Fruit fly (Drosophila melanogaster) whole organism, embryonic: ENCODE data around the gene GILT3.
A peak's percentile ranks its signal among the peaks of the same experiment; 100 is the strongest.

ENCODE experiments used
- Atf3 ChIP-seq: fragments of 200-800 bp; sonication (Bioruptor generic); optimal IDR thresholded peaks from 3 replicates; lab custom pipeline; 2016; ENCODE audit warnings: missing biosample characterization, missing genetic modification characterization
- CG10267 ChIP-seq: fragments of 200-800 bp; sonication (Bioruptor generic); optimal IDR thresholded peaks from 2 replicates; lab custom pipeline; 2018; ENCODE audit warnings: missing biosample characterization, mild to moderate bottlenecking, missing genetic modification characterization, moderate library complexity
- CG10274 ChIP-seq: fragments of 200-800 bp; sonication (Bioruptor generic); optimal IDR thresholded peaks from 3 replicates; lab custom pipeline; 2017; ENCODE audit warnings: missing biosample characterization, mild to moderate bottlenecking, missing genetic modification characterization
- CG10462 ChIP-seq: fragments of 200-800 bp; sonication (Bioruptor generic); optimal IDR thresholded peaks from 2 replicates; lab custom pipeline; 2016; ENCODE audit warnings: missing biosample characterization, missing genetic modification characterization
- CG11085 ChIP-seq: fragments of 200-800 bp; sonication (Bioruptor generic); IDR thresholded peaks from 2 replicates; pipeline ENCODE4 v1.3.6; 2022; ENCODE audit warnings: missing biosample characterization, missing genetic modification characterization
- CG11504 ChIP-seq: fragments of 200-800 bp; sonication (Bioruptor generic); optimal IDR thresholded peaks from 3 replicates; lab custom pipeline; 2019; ENCODE audit warnings: missing biosample characterization, mild to moderate bottlenecking, missing genetic modification characterization, moderate library complexity
- CG11560 ChIP-seq: fragments of 200-800 bp; sonication (Bioruptor generic); IDR thresholded peaks from 3 replicates; pipeline ENCODE4 v1.3.6; 2022; ENCODE audit warnings: missing biosample characterization, missing genetic modification characterization
- CG11723 ChIP-seq: fragments of 200-800 bp; sonication (Bioruptor generic); optimal IDR thresholded peaks from 2 replicates; lab custom pipeline; 2017; ENCODE audit warnings: missing biosample characterization, mild to moderate bottlenecking, missing genetic modification characterization
- CG12104 ChIP-seq: fragments of 200-800 bp; sonication (Bioruptor generic); optimal IDR thresholded peaks from 3 replicates; lab custom pipeline; 2016; ENCODE audit warnings: missing biosample characterization, missing genetic modification characterization
- CG12155 ChIP-seq: fragments of 200-800 bp; sonication (Bioruptor generic); optimal IDR thresholded peaks from 3 replicates; lab custom pipeline; 2016; ENCODE audit warnings: missing biosample characterization, missing genetic modification characterization
- CG13775 ChIP-seq: fragments of 200-800 bp; sonication (Bioruptor generic); optimal IDR thresholded peaks from 3 replicates; lab custom pipeline; 2017; ENCODE audit warnings: missing biosample characterization, mild to moderate bottlenecking, missing genetic modification characterization
- CG15514 ChIP-seq: fragments of 200-800 bp; sonication (Bioruptor generic); optimal IDR thresholded peaks from 3 replicates; lab custom pipeline; 2017; ENCODE audit warnings: missing biosample characterization, missing genetic modification characterization, mild to moderate bottlenecking, moderate library complexity, missing genetic modification reagents
- CG15696 ChIP-seq: fragments of 200-800 bp; sonication (Bioruptor generic); optimal IDR thresholded peaks from 2 replicates; lab custom pipeline; 2019; ENCODE audit warnings: missing biosample characterization, mild to moderate bottlenecking, missing genetic modification characterization, moderate library complexity
- CG1603 ChIP-seq: fragments of 200-800 bp; sonication (Bioruptor generic); optimal IDR thresholded peaks from 2 replicates; lab custom pipeline; 2019; ENCODE audit warnings: missing biosample characterization, mild to moderate bottlenecking, missing genetic modification characterization, moderate library complexity
- CG16815 ChIP-seq: fragments of 200-800 bp; sonication (Bioruptor generic); optimal IDR thresholded peaks from 3 replicates; lab custom pipeline; 2017; ENCODE audit warnings: missing biosample characterization, mild to moderate bottlenecking, missing genetic modification characterization
- CG17568 ChIP-seq: fragments of 200-800 bp; sonication (Bioruptor generic); optimal IDR thresholded peaks from 2 replicates; lab custom pipeline; 2018; ENCODE audit warnings: missing biosample characterization, mild to moderate bottlenecking, missing genetic modification characterization, moderate library complexity
- CG30020 ChIP-seq: fragments of 200-800 bp; optimal IDR thresholded peaks from 2 replicates; lab custom pipeline; 2019; ENCODE audit warnings: missing biosample characterization, mild to moderate bottlenecking, missing genetic modification characterization, moderate library complexity
- CG31388 ChIP-seq: fragments of 200-800 bp; sonication (Bioruptor generic); optimal IDR thresholded peaks from 2 replicates; lab custom pipeline; 2016; ENCODE audit warnings: missing biosample characterization, missing genetic modification characterization
- CG33557 ChIP-seq: fragments of 200-800 bp; sonication (Bioruptor generic); optimal IDR thresholded peaks from 2 replicates; lab custom pipeline; 2019; ENCODE audit warnings: missing biosample characterization, mild to moderate bottlenecking, missing genetic modification characterization, moderate library complexity
- CG6689 ChIP-seq: fragments of 200-800 bp; sonication (Bioruptor generic); IDR thresholded peaks from 2 replicates; pipeline ENCODE4 v1.3.6; 2022; ENCODE audit warnings: missing biosample characterization, missing genetic modification characterization
- CG7745 ChIP-seq: fragments of 200-800 bp; sonication (Bioruptor generic); optimal IDR thresholded peaks from 2 replicates; lab custom pipeline; 2018; ENCODE audit warnings: missing biosample characterization, mild to moderate bottlenecking, missing genetic modification characterization, moderate library complexity
- CG8388 ChIP-seq: fragments of 200-800 bp; sonication (Bioruptor generic); optimal IDR thresholded peaks from 2 replicates; lab custom pipeline; 2019; ENCODE audit warnings: missing biosample characterization, mild to moderate bottlenecking, missing genetic modification characterization, moderate library complexity
- CG9437 ChIP-seq: fragments of 200-800 bp; sonication (Bioruptor generic); optimal IDR thresholded peaks from 2 replicates; lab custom pipeline; 2018; ENCODE audit warnings: missing biosample characterization, mild to moderate bottlenecking, missing genetic modification characterization
- Dbx ChIP-seq: fragments of 200-800 bp; sonication (Bioruptor generic); IDR thresholded peaks from 3 replicates; pipeline ENCODE4 v1.3.6; 2022; ENCODE audit warnings: missing biosample characterization, missing genetic modification characterization
- Eip74EF ChIP-seq, 2 experiments: fragments of 200-800 bp in 1 of 2; fragments of >200 bp in 1 of 2; sonication (Bioruptor generic) in 1 of 2; optimal IDR thresholded peaks; 2 replicates each; lab custom pipeline; 2017 to 2019; ENCODE audit warnings: missing biosample characterization in 2 of 2, missing genetic modification characterization in 2 of 2, mild to moderate bottlenecking in 1 of 2, moderate library complexity in 1 of 2
- Gug ChIP-seq: fragments of 200-800 bp; sonication (Bioruptor generic); IDR thresholded peaks from 4 replicates; pipeline ENCODE4 v1.3.6; 2022; ENCODE audit warnings: missing biosample characterization, missing genetic modification characterization
- HLH54F ChIP-seq: fragments of 200-800 bp; sonication (Bioruptor generic); optimal IDR thresholded peaks from 3 replicates; lab custom pipeline; 2016; ENCODE audit warnings: missing biosample characterization, missing genetic modification characterization
- Hand ChIP-seq: fragments of 200-800 bp; sonication (Bioruptor generic); optimal IDR thresholded peaks from 2 replicates; lab custom pipeline; 2017; ENCODE audit warnings: mild to moderate bottlenecking, missing biosample characterization, missing genetic modification reagents, missing genetic modification characterization
- Hmr ChIP-seq: fragments of 200-800 bp; sonication (Bioruptor generic); optimal IDR thresholded peaks from 3 replicates; lab custom pipeline; 2017; ENCODE audit warnings: mild to moderate bottlenecking, missing biosample characterization, missing genetic modification reagents, missing genetic modification characterization
- NK7.1 ChIP-seq: fragments of 200-800 bp; sonication (Bioruptor generic); optimal IDR thresholded peaks from 3 replicates; lab custom pipeline; 2016; ENCODE audit warnings: missing biosample characterization, missing genetic modification characterization
- Nf-YC ChIP-seq: fragments of 200-800 bp; optimal IDR thresholded peaks from 3 replicates; lab custom pipeline; 2019; ENCODE audit warnings: missing biosample characterization, mild to moderate bottlenecking, missing genetic modification characterization, moderate library complexity
- TFAM ChIP-seq: fragments of 200-800 bp; sonication (Bioruptor generic); optimal IDR thresholded peaks from 2 replicates; lab custom pipeline; 2017; ENCODE audit warnings: missing biosample characterization, missing genetic modification characterization, inconsistent platforms
- Usf ChIP-seq: fragments of 200-800 bp; sonication (Bioruptor generic); optimal IDR thresholded peaks from 2 replicates; lab custom pipeline; 2017; ENCODE audit warnings: missing genotype, missing biosample characterization, missing genetic modification characterization
- Xrp1 ChIP-seq: fragments of 200-800 bp; sonication (Bioruptor generic); IDR thresholded peaks from 2 replicates; pipeline ENCODE4 v1.3.6; 2022; ENCODE audit warnings: missing biosample characterization, missing genetic modification characterization
- caup ChIP-seq: fragments of 200-800 bp; sonication (Bioruptor generic); optimal IDR thresholded peaks from 3 replicates; lab custom pipeline; 2017; ENCODE audit warnings: missing biosample characterization, mild to moderate bottlenecking, missing genetic modification characterization, moderate library complexity; ENCODE audit not compliant: severe bottlenecking
- ci ChIP-seq: fragments of 200-800 bp; sonication (Bioruptor generic); IDR thresholded peaks from 3 replicates; pipeline ENCODE4 v1.3.6; 2022; ENCODE audit warnings: missing biosample characterization, missing genetic modification characterization
- dan ChIP-seq: fragments of 200-800 bp; sonication (Bioruptor generic); IDR thresholded peaks from 2 replicates; pipeline ENCODE4 v1.3.6; 2022; ENCODE audit warnings: missing biosample characterization, missing genetic modification characterization
- danr ChIP-seq: fragments of 200-800 bp; sonication (Bioruptor generic); IDR thresholded peaks from 2 replicates; pipeline ENCODE4 v1.3.6; 2022; ENCODE audit warnings: missing biosample characterization, missing genetic modification characterization
- dmrt99B ChIP-seq: fragments of 200-800 bp; sonication (Bioruptor generic); optimal IDR thresholded peaks from 2 replicates; lab custom pipeline; 2018; ENCODE audit warnings: missing biosample characterization, mild to moderate bottlenecking, missing genetic modification characterization, moderate library complexity
- inv ChIP-seq: fragments of 200-800 bp; sonication (Bioruptor generic); IDR thresholded peaks from 2 replicates; pipeline ENCODE4 v1.3.6; 2022; ENCODE audit warnings: missing biosample characterization, missing genetic modification characterization; ENCODE audit not compliant: partially characterized antibody
- kah ChIP-seq: fragments of 200-800 bp; sonication (Bioruptor generic); optimal IDR thresholded peaks from 2 replicates; lab custom pipeline; 2018; ENCODE audit warnings: missing biosample characterization, mild to moderate bottlenecking, missing genetic modification characterization
- kay ChIP-seq: fragments of 200-800 bp; sonication (Bioruptor generic); optimal IDR thresholded peaks from 2 replicates; lab custom pipeline; 2016; ENCODE audit warnings: missing biosample characterization, missing genetic modification characterization
- phol ChIP-seq: fragments of 200-800 bp; sonication (Bioruptor generic); optimal IDR thresholded peaks from 3 replicates; lab custom pipeline; 2018; ENCODE audit warnings: missing biosample characterization, mild to moderate bottlenecking, missing genetic modification characterization, moderate library complexity
- pzg ChIP-seq: fragments of 200-800 bp; sonication (Bioruptor generic); optimal IDR thresholded peaks from 3 replicates; lab custom pipeline; 2018; ENCODE audit warnings: missing biosample characterization, mild to moderate bottlenecking, missing genetic modification characterization, moderate library complexity
- scrt ChIP-seq: fragments of 200-800 bp; sonication (Bioruptor generic); optimal IDR thresholded peaks from 2 replicates; lab custom pipeline; 2018; ENCODE audit warnings: missing biosample characterization, mild to moderate bottlenecking, missing genetic modification characterization, moderate library complexity
- sens ChIP-seq: fragments of 200-800 bp; sonication (Bioruptor generic); peaks from one replicate; lab custom pipeline; 2016; ENCODE audit warnings: missing biosample characterization, missing genetic modification characterization
- sr ChIP-seq: fragments of 200-800 bp; sonication (Bioruptor generic); IDR thresholded peaks from 3 replicates; pipeline ENCODE4 v1.3.6; 2022; ENCODE audit warnings: missing biosample characterization, missing genetic modification characterization
- trh ChIP-seq: fragments of 200-800 bp; sonication (Bioruptor generic); optimal IDR thresholded peaks from 2 replicates; lab custom pipeline; 2016; ENCODE audit warnings: missing biosample characterization, missing genetic modification characterization

GILT3 gene

dm6 chr3R:23669401-23670216, 7.5 kb upstream of the GILT3 start, which contains the start of gene CG31145 (continued):
- TF ChIP-seq CG10462 (GFP tag; lab: Kevin White, UChicago): peak; percentile 99
- TF ChIP-seq CG12104 (GFP tag; lab: Kevin White, UChicago): peak; percentile 100
- TF ChIP-seq Usf: peak; percentile 99
- peak; percentile 94 for TF ChIP-seq CG11560
- peak; percentile 99 for TF ChIP-seq CG12155 (GFP tag; lab: Kevin White, UChicago)
- TF ChIP-seq sens (GFP tag; lab: Kevin White, UChicago): peak; percentile 100
- TF ChIP-seq Hmr (GFP tag; lab: Kevin White, UChicago): peak; percentile 100
- TF ChIP-seq Nf-YC (tag; lab: Kevin White, UChicago): peak; percentile 93
- peak; percentile 93 for TF ChIP-seq CG15696
- peak in 1 of 2 experiments; percentile 100 for TF ChIP-seq Eip74EF (GFP tag; optimal IDR thresholded peaks at IDR 0.05; lab: Kevin White, UChicago)
- peak; percentile 99 for TF ChIP-seq CG8388
- peak; percentile 86 for TF ChIP-seq sr (GFP tag; lab: Robert Waterston, UW)
- TF ChIP-seq dmrt99B (tag; lab: Kevin White, UChicago): peak; percentile 100
- TF ChIP-seq kah (GFP tag; lab: Kevin White, UChicago): peak; percentile 97
- TF ChIP-seq phol (tag; lab: Kevin White, UChicago): peak; percentile 99
- peak; percentile 99 for TF ChIP-seq caup
- TF ChIP-seq CG6689 (GFP tag; lab: Robert Waterston, UW): peak; percentile 99
- peak; percentile 87 for TF ChIP-seq CG33557 (GFP tag; lab: Kevin White, UChicago)
- peak; percentile 96 for TF ChIP-seq CG10267 (tag; lab: Kevin White, UChicago)
- peak; percentile 96 for TF ChIP-seq CG15514 (GFP tag; lab: Kevin White, UChicago)
- peak; percentile 99 for TF ChIP-seq Atf3 (GFP tag; lab: Kevin White, UChicago)
- TF ChIP-seq CG10274 (GFP tag; lab: Kevin White, UChicago): peak; percentile 97
- peak; percentile 99 for TF ChIP-seq NK7.1 (GFP tag; lab: Kevin White, UChicago)
- TF ChIP-seq CG9437 (GFP tag; lab: Kevin White, UChicago): peak; percentile 97
- TF ChIP-seq TFAM (GFP tag; lab: Kevin White, UChicago): peak; percentile 95
- no peak for TF ChIP-seq inv (GFP tag; lab: Robert Waterston, UW)
- peak; percentile 97 for TF ChIP-seq CG11085
- peak; percentile 99 for TF ChIP-seq danr (GFP tag; lab: Robert Waterston, UW)
- TF ChIP-seq CG17568 (GFP tag; lab: Kevin White, UChicago): peak; percentile 99
- peak; percentile 99 for TF ChIP-seq Dbx
- peak; percentile 100 for TF ChIP-seq CG11723
- TF ChIP-seq Xrp1 (GFP tag; lab: Robert Waterston, UW): peak; percentile 99
- peak; percentile 99 for TF ChIP-seq CG16815 (GFP tag; lab: Kevin White, UChicago)
- TF ChIP-seq kay (GFP tag; lab: Kevin White, UChicago): peak; percentile 99
- peak; percentile 99 for TF ChIP-seq Hand (GFP tag; lab: Kevin White, UChicago)
- TF ChIP-seq dan: peak; percentile 89
- TF ChIP-seq CG13775 (GFP tag; lab: Kevin White, UChicago): peak; percentile 100
- peak; percentile 98 for TF ChIP-seq CG31388 (GFP tag; lab: Kevin White, UChicago)
- TF ChIP-seq Gug (GFP tag; lab: Robert Waterston, UW): peak; percentile 98
- peak; percentile 37 for TF ChIP-seq CG7745 (tag; lab: Kevin White, UChicago)
- TF ChIP-seq CG11504 (tag; lab: Kevin White, UChicago): peak; percentile 99
- TF ChIP-seq CG1603 (tag; lab: Kevin White, UChicago): peak; percentile 98
- peak; percentile 35 for TF ChIP-seq pzg (GFP tag; lab: Kevin White, UChicago)
- peak; percentile 92 for TF ChIP-seq CG30020 (tag; lab: Kevin White, UChicago)
- peak; percentile 98 for TF ChIP-seq ci
- TF ChIP-seq trh (GFP tag; lab: Kevin White, UChicago): peak; percentile 99
- peak; percentile 100 for TF ChIP-seq HLH54F (GFP tag; lab: Kevin White, UChicago)
- TF ChIP-seq scrt: peak; percentile 99
